Fruit fly (Drosophila melanogaster) whole organism, embryonic: Measurements from ENCODE around the gene haf.
A peak's percentile ranks its signal among the peaks of the same experiment; 100 is the strongest.

Experiments
- CG11456 ChIP-seq: fragments of 200-800 bp; sonication (Bioruptor generic); IDR thresholded peaks from 3 replicates; pipeline ENCODE4 v1.3.6; 2022; ENCODE audit warnings: missing biosample characterization, missing genetic modification characterization
- CG11696 ChIP-seq: fragments of 200-800 bp; sonication (Bioruptor generic); IDR thresholded peaks from 2 replicates; pipeline ENCODE4 v1.3.6; 2022; ENCODE audit warnings: missing biosample characterization, missing genetic modification characterization
- CG1233 ChIP-seq: fragments of 200-800 bp; sonication (Bioruptor generic); optimal IDR thresholded peaks from 4 replicates; lab custom pipeline; 2018; ENCODE audit warnings: missing biosample characterization, mild to moderate bottlenecking, missing genetic modification characterization
- CG14014 ChIP-seq: fragments of 200-800 bp; sonication (Bioruptor generic); IDR thresholded peaks from 2 replicates; pipeline ENCODE4 v1.3.6; 2022; ENCODE audit warnings: missing biosample characterization, missing genetic modification characterization
- CG14667 ChIP-seq: fragments of 200-800 bp; sonication (Bioruptor generic); IDR thresholded peaks from 2 replicates; pipeline ENCODE4 v1.3.6; 2022; ENCODE audit warnings: missing biosample characterization, missing genetic modification characterization
- CG15073 ChIP-seq: fragments of 200-800 bp; sonication (Bioruptor generic); optimal IDR thresholded peaks from 2 replicates; lab custom pipeline; 2016; ENCODE audit warnings: missing biosample characterization, missing genetic modification characterization
- CG15269 ChIP-seq: fragments of 200-800 bp; sonication (Bioruptor generic); optimal IDR thresholded peaks from 2 replicates; lab custom pipeline; 2018; ENCODE audit warnings: missing biosample characterization, mild to moderate bottlenecking, missing genetic modification characterization, moderate library complexity
- CG1647 ChIP-seq: fragments of 200-800 bp; sonication (Bioruptor generic); optimal IDR thresholded peaks from 3 replicates; lab custom pipeline; 2016; ENCODE audit warnings: missing biosample characterization, missing genetic modification characterization
- CG18262 ChIP-seq: fragments of 200-800 bp; optimal IDR thresholded peaks from 3 replicates; lab custom pipeline; 2019; ENCODE audit warnings: missing biosample characterization, mild to moderate bottlenecking, missing genetic modification characterization, moderate library complexity
- CG2116 ChIP-seq: fragments of 200-800 bp; sonication (Bioruptor generic); optimal IDR thresholded peaks from 3 replicates; lab custom pipeline; 2018; ENCODE audit warnings: missing biosample characterization, mild to moderate bottlenecking, missing genetic modification characterization
- CG2889 ChIP-seq: fragments of 200-800 bp; sonication (Bioruptor generic); IDR thresholded peaks from 3 replicates; pipeline ENCODE4 v1.3.6; 2022; ENCODE audit warnings: missing biosample characterization, missing genetic modification characterization
- CG33213 ChIP-seq: fragments of 200-800 bp; sonication (Bioruptor generic); optimal IDR thresholded peaks from 3 replicates; lab custom pipeline; 2016; ENCODE audit warnings: missing biosample characterization, missing genetic modification characterization
- CG34224 ChIP-seq: fragments of 200-800 bp; sonication (Bioruptor generic); IDR thresholded peaks from 3 replicates; pipeline ENCODE4 v1.3.6; 2022; ENCODE audit warnings: missing biosample characterization, missing genetic modification characterization; ENCODE audit not compliant: partially characterized antibody
- CG4617 ChIP-seq: fragments of 200-800 bp; sonication (Bioruptor generic); optimal IDR thresholded peaks from 3 replicates; lab custom pipeline; 2016; ENCODE audit warnings: missing biosample characterization, missing genetic modification characterization, borderline replicate concordance
- CG4730 ChIP-seq: fragments of 200-800 bp; sonication (Bioruptor generic); IDR thresholded peaks from 2 replicates; pipeline ENCODE4 v1.3.6; 2022; ENCODE audit warnings: missing biosample characterization, missing genetic modification characterization
- CG5953 ChIP-seq: fragments of 200-800 bp; sonication (Bioruptor generic); IDR thresholded peaks from 2 replicates; pipeline ENCODE4 v1.3.6; 2022; ENCODE audit warnings: missing biosample characterization, missing genetic modification characterization
- CG7786 ChIP-seq: fragments of 200-800 bp; sonication (Bioruptor generic); optimal IDR thresholded peaks from 2 replicates; lab custom pipeline; 2016; ENCODE audit warnings: missing biosample characterization, missing genetic modification characterization
- CG7928 ChIP-seq: fragments of 200-800 bp; sonication (Bioruptor generic); optimal IDR thresholded peaks from 2 replicates; lab custom pipeline; 2017; ENCODE audit warnings: missing biosample characterization, mild to moderate bottlenecking, missing genetic modification characterization
- CG7963 ChIP-seq: fragments of 200-800 bp; sonication (Bioruptor generic); IDR thresholded peaks from 3 replicates; pipeline ENCODE4 v1.3.6; 2022; ENCODE audit warnings: missing biosample characterization, missing genetic modification characterization; ENCODE audit not compliant: partially characterized antibody
- CG7987 ChIP-seq: fragments of 200-800 bp; sonication (Bioruptor generic); optimal IDR thresholded peaks from 2 replicates; lab custom pipeline; 2018; ENCODE audit warnings: missing biosample characterization, mild to moderate bottlenecking, missing genetic modification characterization, moderate library complexity
- CG8924 ChIP-seq: fragments of 200-800 bp; optimal IDR thresholded peaks from 3 replicates; lab custom pipeline; 2019; ENCODE audit warnings: missing biosample characterization, mild to moderate bottlenecking, missing genetic modification characterization, moderate library complexity
- CG9609 ChIP-seq: fragments of 200-800 bp; sonication (Bioruptor generic); optimal IDR thresholded peaks from 3 replicates; lab custom pipeline; 2016; ENCODE audit warnings: missing biosample characterization, missing genetic modification characterization
- CG9797 ChIP-seq: fragments of 200-800 bp; sonication (Bioruptor generic); optimal IDR thresholded peaks from 3 replicates; lab custom pipeline; 2018; ENCODE audit warnings: missing biosample characterization, mild to moderate bottlenecking, missing genetic modification characterization
- D ChIP-seq, 2 experiments: fragments of 200-800 bp in 1 of 2; fragments of >200 bp in 1 of 2; sonication (Bioruptor generic) in 1 of 2; optimal IDR thresholded peaks; 2 replicates in 1 of 2; 3 replicates in 1 of 2; lab custom pipeline; 2017; ENCODE audit warnings: mild to moderate bottlenecking in 1 of 2, missing biosample characterization in 1 of 2, missing genetic modification characterization in 1 of 2, missing genetic modification reagents in 1 of 2
- D19A ChIP-seq: fragments of 200-800 bp; optimal IDR thresholded peaks from 3 replicates; lab custom pipeline; 2019; ENCODE audit warnings: missing biosample characterization, mild to moderate bottlenecking, missing genetic modification characterization, moderate library complexity
- Dad ChIP-seq: fragments of 200-800 bp; sonication (Bioruptor generic); optimal IDR thresholded peaks from 3 replicates; lab custom pipeline; 2016; ENCODE audit warnings: missing biosample characterization, missing genetic modification characterization
- Dek ChIP-seq: fragments of 200-800 bp; sonication (Bioruptor generic); optimal IDR thresholded peaks from 3 replicates; lab custom pipeline; 2019; ENCODE audit warnings: missing biosample characterization, mild to moderate bottlenecking, missing genetic modification characterization, moderate library complexity
- Doc2 ChIP-seq: fragments of 200-800 bp; sonication (Bioruptor generic); IDR thresholded peaks from 2 replicates; pipeline ENCODE4 v1.3.6; 2022; ENCODE audit warnings: missing biosample characterization, missing genetic modification characterization
- Dp ChIP-seq: fragments of 200-800 bp; sonication (Bioruptor generic); optimal IDR thresholded peaks from 2 replicates; lab custom pipeline; 2018; ENCODE audit warnings: missing biosample characterization, mild to moderate bottlenecking, missing genetic modification characterization, moderate library complexity
- Drgx ChIP-seq: fragments of 200-800 bp; sonication (Bioruptor generic); IDR thresholded peaks from 2 replicates; pipeline ENCODE4 v1.3.6; 2022; ENCODE audit warnings: missing biosample characterization, missing genetic modification characterization
- Fer1 ChIP-seq: fragments of 200-800 bp; sonication (Bioruptor generic); optimal IDR thresholded peaks from 2 replicates; lab custom pipeline; 2017; ENCODE audit warnings: missing biosample characterization, mild to moderate bottlenecking, missing genetic modification characterization
- GATAe ChIP-seq: fragments of 200-800 bp; sonication (Bioruptor generic); conservative IDR thresholded peaks from 2 replicates; pipeline ENCODE4 v1.3.6; 2022; ENCODE audit warnings: missing biosample characterization, missing genetic modification characterization
- MESR4 ChIP-seq: fragments of 200-800 bp; sonication (Bioruptor generic); optimal IDR thresholded peaks from 2 replicates; lab custom pipeline; 2018; ENCODE audit warnings: missing biosample characterization, mild to moderate bottlenecking, missing genetic modification characterization, moderate library complexity
- NFAT ChIP-seq: fragments of 200-800 bp; sonication (Bioruptor generic); IDR thresholded peaks from 2 replicates; pipeline ENCODE4 v1.3.6; 2022; ENCODE audit warnings: missing biosample characterization, missing genetic modification characterization
- Optix ChIP-seq: fragments of 200-800 bp; sonication (Bioruptor generic); IDR thresholded peaks from 3 replicates; pipeline ENCODE4 v1.3.6; 2022; ENCODE audit warnings: missing biosample characterization, missing genetic modification characterization
- Scr ChIP-seq: fragments of 200-800 bp; sonication (Bioruptor generic); IDR thresholded peaks from 2 replicates; pipeline ENCODE4 v1.3.6; 2022; ENCODE audit warnings: missing biosample characterization, missing genetic modification characterization; ENCODE audit not compliant: partially characterized antibody
- Spps ChIP-seq: fragments of 200-800 bp; sonication (Bioruptor generic); optimal IDR thresholded peaks from 2 replicates; lab custom pipeline; 2018; ENCODE audit warnings: missing biosample characterization, mild to moderate bottlenecking, missing genetic modification characterization
- TFAM ChIP-seq: fragments of 200-800 bp; sonication (Bioruptor generic); optimal IDR thresholded peaks from 2 replicates; lab custom pipeline; 2017; ENCODE audit warnings: missing biosample characterization, missing genetic modification characterization, inconsistent platforms
- Vsx1 ChIP-seq: fragments of 200-800 bp; sonication (Bioruptor generic); optimal IDR thresholded peaks from 2 replicates; lab custom pipeline; 2017; ENCODE audit warnings: missing biosample characterization, mild to moderate bottlenecking, missing genetic modification characterization, missing genetic modification reagents
- ac ChIP-seq: fragments of 200-800 bp; sonication (Bioruptor generic); optimal IDR thresholded peaks from 3 replicates; lab custom pipeline; 2017; ENCODE audit warnings: missing biosample characterization, mild to moderate bottlenecking, missing genetic modification characterization
- ase ChIP-seq: fragments of 200-800 bp; sonication (Bioruptor generic); IDR thresholded peaks from 3 replicates; pipeline ENCODE4 v1.3.6; 2022; ENCODE audit warnings: missing biosample characterization, missing genetic modification characterization
- dm ChIP-seq: fragments of 200-800 bp; sonication (Bioruptor generic); optimal IDR thresholded peaks from 3 replicates; lab custom pipeline; 2016; ENCODE audit warnings: missing biosample characterization, missing genetic modification characterization
- grau ChIP-seq: fragments of 200-800 bp; optimal IDR thresholded peaks from 3 replicates; lab custom pipeline; 2019; ENCODE audit warnings: missing biosample characterization, mild to moderate bottlenecking, missing genetic modification characterization, moderate library complexity
- ham ChIP-seq: fragments of 200-800 bp; sonication (Bioruptor generic); IDR thresholded peaks from 2 replicates; pipeline ENCODE4 v1.3.6; 2022; ENCODE audit warnings: missing biosample characterization, missing genetic modification characterization
- lab ChIP-seq: fragments of 200-800 bp; sonication (Bioruptor generic); optimal IDR thresholded peaks from 3 replicates; lab custom pipeline; 2017; ENCODE audit warnings: missing biosample characterization, missing genetic modification characterization, mild to moderate bottlenecking, moderate library complexity, missing genetic modification reagents
- nmo ChIP-seq: fragments of 200-800 bp; sonication (Bioruptor generic); optimal IDR thresholded peaks from 2 replicates; lab custom pipeline; 2018; ENCODE audit warnings: missing biosample characterization, mild to moderate bottlenecking, missing genetic modification characterization, moderate library complexity
- p53 ChIP-seq: fragments of 200-800 bp; sonication (Bioruptor generic); optimal IDR thresholded peaks from 2 replicates; lab custom pipeline; 2016; ENCODE audit warnings: missing biosample characterization, missing genetic modification characterization
- pan ChIP-seq, 4 experiments: fragments of >200 bp in 3 of 4; fragments of 200-800 bp in 1 of 4; sonication (Bioruptor generic) in 1 of 4; optimal IDR thresholded peaks in 3 of 4; IDR thresholded peaks in 1 of 4; 2 replicates each; pipeline versions ENCODE4 v1.3.6 to Lab custom; 2017 to 2022; ENCODE audit warnings: missing biosample characterization in 2 of 4, missing genetic modification characterization in 2 of 4, mixed read lengths in 1 of 4
- ssp ChIP-seq: fragments of 200-800 bp; sonication (Bioruptor generic); IDR thresholded peaks from 2 replicates; pipeline ENCODE4 v1.3.6; 2022; ENCODE audit warnings: missing biosample characterization, missing genetic modification characterization
- tx ChIP-seq: fragments of 200-800 bp; sonication (Bioruptor generic); optimal IDR thresholded peaks from 2 replicates; lab custom pipeline; 2016; ENCODE audit warnings: missing biosample characterization, missing genetic modification characterization
- yki ChIP-seq: fragments of >200 bp; optimal IDR thresholded peaks from 3 replicates; lab custom pipeline; 2018

haf gene

dm6 chr2L:1646499-1646898, 91.6 kb downstream of the haf start (continued):
- TF ChIP-seq ham (no peak), ssp (peak; percentile 40; the same call in 1 of the 2 replicates), CG9609 (GFP tag; lab: Kevin White, UChicago) (no peak), CG9797 (GFP tag; lab: Kevin White, UChicago) (no peak), TFAM (GFP tag; lab: Kevin White, UChicago) (no peak), CG15269 (tag; lab: Kevin White, UChicago) (no peak), CG15073 (no peak), CG1233 (GFP tag; lab: Kevin White, UChicago) (no peak), CG4730 (no peak), CG1647 (GFP tag; lab: Kevin White, UChicago) (no peak), grau (tag; lab: Kevin White, UChicago) (peak; percentile 90), CG7928 (no peak), Spps (tag; lab: Kevin White, UChicago) (no peak), CG34224 (no peak), GATAe (no peak), NFAT (GFP tag; lab: Robert Waterston, UW) (no peak), CG14014 (GFP tag; lab: Robert Waterston, UW) (no peak), CG2889 (GFP tag; lab: Robert Waterston, UW) (no peak), CG7963 (GFP tag; lab: Robert Waterston, UW) (no peak), nmo (GFP tag; lab: Kevin White, UChicago) (peak; percentile 55), CG11456 (GFP tag; lab: Robert Waterston, UW) (no peak), CG2116 (GFP tag; lab: Kevin White, UChicago) (no peak), dm (GFP tag; lab: Kevin White, UChicago) (no peak), CG5953 (GFP tag; lab: Robert Waterston, UW) (no peak), D (optimal IDR thresholded peaks at IDR 0.05; lab: Kevin White, UChicago) (no peak), D (GFP tag; optimal IDR thresholded peaks at IDR 0.05; lab: Kevin White, UChicago) (peak; percentile 27), Scr (no peak), CG11696 (GFP tag; lab: Robert Waterston, UW) (no peak), CG4617 (GFP tag; lab: Kevin White, UChicago) (no peak), Fer1 (GFP tag; lab: Kevin White, UChicago) (no peak), Dp (GFP tag; lab: Kevin White, UChicago) (no peak), pan (optimal IDR thresholded peaks at IDR 0.05; lab: Kevin White, UChicago) (no peak), pan (GFP tag; optimal IDR thresholded peaks at IDR 0.05 in 1 of 2, IDR thresholded peaks at IDR 0.05 in 1 of 2) (no peak), D19A (tag; lab: Kevin White, UChicago) (peak; percentile 23), CG33213 (GFP tag; lab: Kevin White, UChicago) (no peak), CG18262 (tag; lab: Kevin White, UChicago) (peak; percentile 47), Doc2 (no peak), yki (no peak), Dad (GFP tag; lab: Kevin White, UChicago) (no peak), CG14667 (GFP tag; lab: Robert Waterston, UW) (no peak), ase (GFP tag; lab: Robert Waterston, UW) (0 out of 3 replicates have a peak, but pooled peaks have one; percentile 37), CG7786 (GFP tag; lab: Kevin White, UChicago) (no peak), lab (GFP tag; lab: Kevin White, UChicago) (peak; percentile 18), Drgx (GFP tag; lab: Robert Waterston, UW) (no peak), p53 (no peak), MESR4 (GFP tag; lab: Kevin White, UChicago) (no peak), Vsx1 (GFP tag; lab: Kevin White, UChicago) (no peak), CG7987 (GFP tag; lab: Kevin White, UChicago) (no peak), tx (no peak), CG8924 (peak; percentile 58), Dek (tag; lab: Kevin White, UChicago) (no peak), Optix (no peak), ac (GFP tag; lab: Kevin White, UChicago) (no peak)
